Fruit fly (Drosophila melanogaster) whole organism, pupa: Measurements from ENCODE around the gene CG43935.

Experiments
- CG10348 ChIP-seq: fragments of 200-800 bp; sonication (Bioruptor generic); IDR thresholded peaks from 2 replicates; pipeline ENCODE4 v1.3.6; 2022; ENCODE audit warnings: missing biosample characterization, missing genetic modification characterization
- CG12605 ChIP-seq: fragments of 200-800 bp; sonication (Bioruptor generic); IDR thresholded peaks from 2 replicates; pipeline ENCODE4 v1.3.6; 2022; ENCODE audit warnings: missing biosample characterization, missing genetic modification characterization
- CG13204 ChIP-seq: fragments of 200-800 bp; sonication (Bioruptor generic); optimal IDR thresholded peaks from 2 replicates; lab custom pipeline; 2018; ENCODE audit warnings: missing biosample characterization, mild to moderate bottlenecking, missing genetic modification characterization, moderate library complexity
- CG14655 ChIP-seq: fragments of 200-800 bp; sonication (Bioruptor generic); optimal IDR thresholded peaks from 3 replicates; lab custom pipeline; 2017; ENCODE audit warnings: mild to moderate bottlenecking, missing biosample characterization, missing genetic modification reagents, missing genetic modification characterization
- CG15710 ChIP-seq: fragments of 200-800 bp; sonication (Bioruptor generic); optimal IDR thresholded peaks from 2 replicates; lab custom pipeline; 2018; ENCODE audit warnings: missing biosample characterization, mild to moderate bottlenecking, missing genetic modification characterization, moderate library complexity
- CG17806 ChIP-seq: fragments of 200-800 bp; sonication (Bioruptor generic); optimal IDR thresholded peaks from 2 replicates; lab custom pipeline; 2018; ENCODE audit warnings: missing biosample characterization, mild to moderate bottlenecking, missing genetic modification characterization, moderate library complexity
- CG32121 ChIP-seq: fragments of 200-800 bp; sonication (Bioruptor generic); IDR thresholded peaks from 2 replicates; pipeline ENCODE4 v1.3.6; 2022; ENCODE audit warnings: missing biosample characterization, missing genetic modification characterization
- CG34367 ChIP-seq: fragments of 200-800 bp; sonication (Bioruptor generic); optimal IDR thresholded peaks from 2 replicates; lab custom pipeline; 2018; ENCODE audit warnings: missing biosample characterization, mild to moderate bottlenecking, missing genetic modification characterization
- CG4496 ChIP-seq: fragments of 200-800 bp; sonication (Bioruptor generic); IDR thresholded peaks from 3 replicates; pipeline ENCODE4 v1.3.6; 2022; ENCODE audit warnings: missing biosample characterization, missing genetic modification characterization
- CG8159 ChIP-seq: fragments of 200-800 bp; sonication (Bioruptor generic); optimal IDR thresholded peaks from 3 replicates; lab custom pipeline; 2018; ENCODE audit warnings: missing biosample characterization, mild to moderate bottlenecking, missing genetic modification characterization, moderate library complexity
- CG8301 ChIP-seq: fragments of 200-800 bp; sonication (Bioruptor generic); optimal IDR thresholded peaks from 2 replicates; lab custom pipeline; 2018; ENCODE audit warnings: missing biosample characterization, mild to moderate bottlenecking, missing genetic modification characterization
- CG9948 ChIP-seq: fragments of 200-800 bp; sonication (Bioruptor generic); optimal IDR thresholded peaks from 2 replicates; lab custom pipeline; 2018; ENCODE audit warnings: missing biosample characterization, mild to moderate bottlenecking, missing genetic modification characterization, moderate library complexity
- D1 ChIP-seq: fragments of 200-800 bp; sonication (Bioruptor generic); optimal IDR thresholded peaks from 2 replicates; lab custom pipeline; 2018; ENCODE audit warnings: missing biosample characterization, mild to moderate bottlenecking, missing genetic modification characterization, moderate library complexity
- EcR ChIP-seq: fragments of 200-800 bp; sonication (Bioruptor generic); optimal IDR thresholded peaks from 3 replicates; lab custom pipeline; 2019; ENCODE audit warnings: missing biosample characterization, missing genetic modification characterization, mild to moderate bottlenecking, moderate library complexity, missing genetic modification reagents
- Ets98B ChIP-seq: fragments of 200-800 bp; sonication (Bioruptor generic); IDR thresholded peaks from 2 replicates; pipeline ENCODE4 v1.3.6; 2022; ENCODE audit warnings: missing biosample characterization, missing genetic modification characterization
- Pif1A ChIP-seq: fragments of 200-800 bp; sonication (Bioruptor generic); optimal IDR thresholded peaks from 3 replicates; lab custom pipeline; 2016; ENCODE audit warnings: missing biosample characterization, missing genetic modification characterization
- Pif1B ChIP-seq: fragments of 200-800 bp; sonication (Bioruptor generic); optimal IDR thresholded peaks from 3 replicates; lab custom pipeline; 2016; ENCODE audit warnings: missing biosample characterization, missing genetic modification characterization
- Snoo ChIP-seq: fragments of 200-800 bp; sonication (Bioruptor generic); optimal IDR thresholded peaks from 3 replicates; lab custom pipeline; 2017; ENCODE audit warnings: missing biosample characterization, mild to moderate bottlenecking, missing genetic modification characterization, inconsistent platforms
- fd96Ca ChIP-seq: fragments of 200-800 bp; sonication (Bioruptor generic); IDR thresholded peaks from 3 replicates; pipeline ENCODE4 v1.3.6; 2022; ENCODE audit warnings: missing biosample characterization, missing genetic modification characterization
- gl ChIP-seq: fragments of 200-800 bp; sonication (Bioruptor generic); optimal IDR thresholded peaks from 2 replicates; lab custom pipeline; 2018; ENCODE audit warnings: missing biosample characterization, mild to moderate bottlenecking, missing genetic modification characterization
- rn ChIP-seq: fragments of 200-800 bp; sonication (Bioruptor generic); IDR thresholded peaks from 2 replicates; pipeline ENCODE4 v1.3.6; 2022; ENCODE audit warnings: missing biosample characterization, missing genetic modification characterization

The CG43935 gene

DNA sequence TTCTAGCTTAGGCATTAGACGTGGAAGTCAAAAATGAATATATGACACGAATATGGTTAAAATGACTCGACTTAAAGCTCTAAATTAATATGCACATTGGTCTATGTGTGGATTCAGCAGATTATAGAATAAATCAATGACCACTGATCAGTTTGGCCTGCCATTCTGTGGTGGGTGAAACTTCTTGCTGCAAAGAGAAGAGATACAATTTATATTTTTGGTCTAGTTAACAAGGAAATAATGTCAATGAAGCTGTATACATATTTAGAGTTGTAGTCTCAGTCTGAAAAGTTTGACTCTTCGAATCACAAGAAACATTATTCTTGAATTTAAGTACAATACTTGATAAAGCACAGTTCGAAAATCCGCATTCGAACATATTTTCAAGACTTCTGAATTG lies at the start of gene CG43935:
CG43935 (plus strand) TSS at position 301 of the 400 bp plus-strand sequence.
- TF ChIP-seq CG17806 (tag; lab: Kevin White, UChicago), result no peak
- TF ChIP-seq CG9948 (tag; lab: Kevin White, UChicago), result no peak
- TF ChIP-seq Pif1A (GFP tag; lab: Kevin White, UChicago), result no peak
- no peak for TF ChIP-seq EcR (GFP tag; lab: Kevin White, UChicago)

DNA sequence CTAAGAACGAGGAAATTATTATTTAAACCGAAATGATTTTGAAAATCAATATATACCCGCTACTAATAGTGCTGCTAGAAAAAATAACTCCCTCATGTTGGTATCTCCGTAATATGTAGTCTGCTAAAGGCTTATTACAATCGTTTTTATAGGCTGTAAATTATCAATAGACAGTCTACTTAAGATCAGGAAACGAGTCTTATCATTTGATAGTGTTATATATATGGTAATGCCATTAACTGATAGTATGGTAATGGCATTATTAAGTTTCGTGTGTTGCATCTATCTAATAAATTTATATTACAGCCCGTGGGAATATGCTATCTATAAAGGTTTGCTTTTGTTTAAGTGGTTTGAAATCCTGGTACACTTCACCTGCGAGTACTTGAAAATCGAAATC lies 47.0 kb upstream of the CG43935 start, which contains the start of gene CG17192:
CG17192 (minus strand) TSS at position 101 of the 400 bp plus-strand sequence.
- TF ChIP-seq CG17806 (tag; lab: Kevin White, UChicago), result no peak
- no peak for TF ChIP-seq gl (tag; lab: Kevin White, UChicago)
- TF ChIP-seq D1 (tag; lab: Kevin White, UChicago), result no peak
- no peak for TF ChIP-seq CG9948 (tag; lab: Kevin White, UChicago)
- TF ChIP-seq EcR (GFP tag; lab: Kevin White, UChicago), result no peak
- TF ChIP-seq CG8159 (tag; lab: Kevin White, UChicago), result no peak
- TF ChIP-seq CG32121 (GFP tag; lab: Robert Waterston, UW), result no peak
- TF ChIP-seq CG8301 (tag; lab: Kevin White, UChicago), result no peak
- no peak for TF ChIP-seq CG13204 (GFP tag; lab: Kevin White, UChicago)
- no peak for TF ChIP-seq fd96Ca (GFP tag; lab: Robert Waterston, UW)
- TF ChIP-seq rn (GFP tag; lab: Robert Waterston, UW), result no peak
- no peak for TF ChIP-seq CG4496
- no peak for TF ChIP-seq CG12605
- no peak for TF ChIP-seq Ets98B (GFP tag; lab: Robert Waterston, UW)
- TF ChIP-seq CG14655, result no peak
- TF ChIP-seq Snoo (tag; lab: Kevin White, UChicago), result no peak
- no peak for TF ChIP-seq CG10348 (GFP tag; lab: Robert Waterston, UW)

DNA sequence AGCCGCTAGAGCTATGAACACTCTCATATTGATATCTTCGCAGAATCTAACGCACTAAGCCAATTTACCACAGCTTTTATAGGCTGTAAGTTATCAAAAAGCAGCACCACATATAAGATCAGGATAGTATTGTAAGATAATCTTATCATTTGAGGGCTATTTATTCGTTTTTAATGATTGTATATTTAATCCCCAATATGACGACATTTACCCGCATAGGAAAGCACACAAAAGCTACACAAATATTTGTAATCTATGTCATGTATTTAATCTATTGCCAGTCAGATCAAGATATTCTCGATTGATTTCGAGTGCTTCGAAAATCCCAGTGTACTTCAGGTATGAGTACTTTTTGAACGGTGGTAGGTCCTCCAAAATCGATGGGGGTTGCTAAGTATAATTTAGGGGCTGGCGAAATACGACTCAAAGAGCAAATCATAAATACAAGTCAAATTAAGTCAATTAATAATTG lies 45.5 kb upstream of the CG43935 start, which contains the start of gene CG17191:
CG17191 (minus strand) TSS at position 51 of the 472 bp plus-strand sequence.
- TF ChIP-seq Pif1B (GFP tag; lab: Kevin White, UChicago), result no peak
- no peak for TF ChIP-seq CG10348 (GFP tag; lab: Robert Waterston, UW)
- no peak for TF ChIP-seq rn (GFP tag; lab: Robert Waterston, UW)
- TF ChIP-seq CG12605, result no peak
- TF ChIP-seq CG14655, result no peak
- no peak for TF ChIP-seq Snoo (tag; lab: Kevin White, UChicago)
- no peak for TF ChIP-seq Pif1A (GFP tag; lab: Kevin White, UChicago)
- no peak for TF ChIP-seq CG8159 (tag; lab: Kevin White, UChicago)
- TF ChIP-seq CG13204 (GFP tag; lab: Kevin White, UChicago), result no peak
- no peak for TF ChIP-seq D1 (tag; lab: Kevin White, UChicago)
- no peak for TF ChIP-seq EcR (GFP tag; lab: Kevin White, UChicago)
- TF ChIP-seq CG34367, result no peak
- TF ChIP-seq CG32121 (GFP tag; lab: Robert Waterston, UW), result no peak
- TF ChIP-seq CG15710, result no peak

DNA sequence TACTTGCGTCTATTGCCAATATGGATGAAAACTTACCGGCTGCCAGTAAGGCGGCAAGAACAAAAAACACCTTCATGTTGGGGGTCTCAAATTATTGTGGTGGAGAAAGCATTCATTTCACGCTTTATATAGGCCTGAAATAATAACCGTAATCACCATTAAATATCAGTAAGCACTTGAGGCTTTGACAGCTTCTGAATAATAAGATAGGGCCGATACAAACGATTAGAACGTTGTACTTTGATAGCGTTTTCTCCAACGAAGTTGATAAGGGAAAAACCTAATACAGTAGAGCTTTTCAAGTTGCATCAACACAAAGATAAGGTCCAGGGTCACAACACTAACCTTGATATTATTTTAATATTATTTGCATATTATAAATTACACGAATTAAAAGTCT lies 44.0 kb upstream of the CG43935 start, which contains the start of gene CG6283:
CG6283 (minus strand) TSS at position 101 of the 400 bp plus-strand sequence.
- TF ChIP-seq CG8159 (tag; lab: Kevin White, UChicago) (no peak), CG10348 (GFP tag; lab: Robert Waterston, UW) (no peak), CG17806 (tag; lab: Kevin White, UChicago) (no peak), EcR (GFP tag; lab: Kevin White, UChicago) (no peak), CG14655 (no peak), CG9948 (tag; lab: Kevin White, UChicago) (no peak), CG4496 (no peak), Ets98B (GFP tag; lab: Robert Waterston, UW) (no peak), CG34367 (no peak), gl (tag; lab: Kevin White, UChicago) (no peak), CG8301 (tag; lab: Kevin White, UChicago) (no peak), CG15710 (no peak), rn (GFP tag; lab: Robert Waterston, UW) (no peak), CG13204 (GFP tag; lab: Kevin White, UChicago) (no peak), CG12605 (no peak), fd96Ca (GFP tag; lab: Robert Waterston, UW) (no peak), D1 (tag; lab: Kevin White, UChicago) (no peak), Pif1A (GFP tag; lab: Kevin White, UChicago) (no peak)
- TF ChIP-seq, all 21 proteins: peak for 0

DNA sequence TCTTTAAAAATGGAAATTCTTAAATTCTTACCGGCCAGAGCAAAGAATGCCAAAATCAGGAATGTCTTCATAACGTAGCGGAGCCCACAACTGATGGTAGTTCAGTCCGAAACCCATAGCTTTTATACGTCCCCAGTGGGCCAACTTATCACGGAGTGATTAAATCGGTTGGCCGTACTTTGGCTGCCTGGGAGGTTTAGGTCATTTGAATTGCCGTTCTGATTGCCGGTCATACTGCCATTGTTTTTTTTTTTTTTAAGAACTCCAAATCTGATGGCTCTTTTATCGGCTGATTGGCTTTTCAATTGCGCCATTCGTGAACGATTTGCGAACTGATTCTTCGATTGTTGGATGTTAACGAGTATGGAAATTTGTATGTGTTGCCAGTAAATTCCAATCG lies 42.1 kb upstream of the CG43935 start, which contains the start of gene CG6277:
CG6277 (minus strand) TSS at position 101 of the 400 bp plus-strand sequence.
- no peak for TF ChIP-seq D1 (tag; lab: Kevin White, UChicago)
- no peak for TF ChIP-seq CG9948 (tag; lab: Kevin White, UChicago)

DNA sequence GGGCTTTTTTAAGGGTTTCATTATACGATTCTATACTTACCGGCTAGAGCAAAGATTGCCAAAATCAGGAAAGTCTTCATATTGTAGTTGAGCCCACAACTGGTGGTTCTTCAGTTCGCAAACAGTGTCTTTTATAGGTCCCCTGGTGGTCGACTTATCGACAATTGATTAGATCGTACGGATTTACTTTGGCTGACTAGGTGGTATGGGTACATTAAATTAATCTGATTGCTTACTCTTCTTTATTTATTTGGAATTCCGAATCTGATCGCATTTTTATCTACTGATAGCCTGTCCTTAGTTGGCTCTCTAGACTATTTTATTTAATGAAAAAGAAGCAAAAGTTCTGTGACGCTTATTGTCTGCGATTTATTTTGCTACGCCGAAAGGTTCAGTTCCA lies 39.2 kb upstream of the CG43935 start, which contains the start of gene CG6271:
CG6271 (minus strand) TSS at position 101 of the 400 bp plus-strand sequence.
- no peak for TF ChIP-seq Pif1A (GFP tag; lab: Kevin White, UChicago)
- no peak for TF ChIP-seq D1 (tag; lab: Kevin White, UChicago)
- no peak for TF ChIP-seq CG10348 (GFP tag; lab: Robert Waterston, UW)
- no peak for TF ChIP-seq EcR (GFP tag; lab: Kevin White, UChicago)
- TF ChIP-seq CG4496, result no peak
- TF ChIP-seq Pif1B (GFP tag; lab: Kevin White, UChicago), result no peak
- no peak for TF ChIP-seq CG14655
- no peak for TF ChIP-seq gl (tag; lab: Kevin White, UChicago)
- TF ChIP-seq fd96Ca (GFP tag; lab: Robert Waterston, UW), result no peak
- TF ChIP-seq, all 21 proteins: peak for 0
